Worm (Caenorhabditis elegans) whole organism, L4 larva: ENCODE results near the gene C07G3.10.

Experiments
- daf-12 ChIP-seq: fragments of 150-350 bp; optimal IDR thresholded peaks from 2 replicates; lab custom pipeline; 2014; ENCODE audit warnings: missing biosample characterization, missing genetic modification reagents, missing genetic modification characterization
- daf-19 ChIP-seq: fragments of 200-800 bp; sonication (Bioruptor generic); conservative IDR thresholded peaks from 2 replicates; pipeline ENCODE4 v1.3.6; 2022; ENCODE audit warnings: missing genetic modification characterization, missing compliant biosample characterization
- lin-39 ChIP-seq: fragments of 150-350 bp; optimal IDR thresholded peaks from 2 replicates; lab custom pipeline; 2014; ENCODE audit warnings: missing biosample characterization, missing genetic modification reagents, missing genetic modification characterization
- nhr-11 ChIP-seq: fragments of 150-350 bp; optimal IDR thresholded peaks from 2 replicates; lab custom pipeline; 2014; ENCODE audit warnings: missing biosample characterization, missing genetic modification characterization

ce11 chrV:3496880-3497279, 5.2 kb upstream of the C07G3.10 start, which contains the start of gene C07G3.15:
- TF ChIP-seq nhr-11, result no peak
- TF ChIP-seq daf-12, result no peak
- no peak for TF ChIP-seq lin-39 (tag; lab: Kevin White, UChicago)
- no peak for TF ChIP-seq daf-19 (GFP tag; lab: Robert Waterston, UW)
